Worm (Caenorhabditis elegans) whole organism, early embryonic: ENCODE data around the gene frpr-4.

Source experiments
- B0310.2 ChIP-seq: sonication (generic microtip); optimal IDR thresholded peaks from 2 replicates; lab custom pipeline; 2016; ENCODE audit warnings: mild to moderate bottlenecking, missing genetic modification characterization, missing compliant biosample characterization
- F13C5.2 ChIP-seq: sonication (generic microtip); optimal IDR thresholded peaks from 2 replicates; lab custom pipeline; 2017; ENCODE audit warnings: mild to moderate bottlenecking, missing genetic modification characterization, inconsistent platforms, missing compliant biosample characterization
- aly-1 ChIP-seq: sonication (generic microtip); optimal IDR thresholded peaks from 2 replicates; lab custom pipeline; 2016; ENCODE audit warnings: missing genetic modification characterization, missing compliant biosample characterization
- ama-1 ChIP-seq: fragments of 150-350 bp; optimal IDR thresholded peaks from 2 replicates; lab custom pipeline; 2014
- ceh-13 ChIP-seq: fragments of 200-800 bp; sonication (Bioruptor generic); optimal IDR thresholded peaks from 2 replicates; lab custom pipeline; 2018; ENCODE audit warnings: mild to moderate bottlenecking, missing genetic modification characterization, missing compliant biosample characterization
- ceh-36 ChIP-seq: sonication (generic microtip); optimal IDR thresholded peaks from 2 replicates; lab custom pipeline; 2016; ENCODE audit warnings: missing genetic modification characterization, inconsistent platforms, missing compliant biosample characterization
- ets-7 ChIP-seq: sonication (generic microtip); optimal IDR thresholded peaks from 2 replicates; lab custom pipeline; 2016; ENCODE audit warnings: missing genotype, missing genetic modification characterization, missing compliant biosample characterization
- flt-1 ChIP-seq: fragments of 200-800 bp; sonication (Bioruptor generic); IDR thresholded peaks from 2 replicates; pipeline ENCODE4 v1.3.6; 2022; ENCODE audit warnings: missing genetic modification characterization, missing compliant biosample characterization
- hmbx-1 ChIP-seq: sonication (generic microtip); optimal IDR thresholded peaks from 2 replicates; lab custom pipeline; 2016; ENCODE audit warnings: mild to moderate bottlenecking, missing genetic modification characterization, missing compliant biosample characterization
- hmg-4 ChIP-seq: fragments of 200-800 bp; sonication (Bioruptor generic); optimal IDR thresholded peaks from 2 replicates; lab custom pipeline; 2018; ENCODE audit warnings: mild to moderate bottlenecking, missing genetic modification characterization, missing compliant biosample characterization
- hnd-1 ChIP-seq: sonication (generic microtip); optimal IDR thresholded peaks from 2 replicates; lab custom pipeline; 2016; ENCODE audit warnings: missing genetic modification characterization, missing compliant biosample characterization
- pes-1 ChIP-seq: fragments of 200-800 bp; sonication (Bioruptor generic); IDR thresholded peaks from 2 replicates; pipeline ENCODE4 v1.3.6; 2022; ENCODE audit warnings: missing genetic modification reagents, missing genetic modification characterization, missing compliant biosample characterization
- scrt-1 ChIP-seq: fragments of 200-800 bp; sonication (Bioruptor generic); IDR thresholded peaks from 2 replicates; pipeline ENCODE4 v1.3.6; 2022; ENCODE audit warnings: missing genetic modification characterization, missing compliant biosample characterization
- sea-1 ChIP-seq: fragments of 200-800 bp; sonication (Bioruptor generic); conservative IDR thresholded peaks from 2 replicates; pipeline ENCODE4 v1.3.6; 2022; ENCODE audit warnings: missing genetic modification characterization, missing compliant biosample characterization
- tbx-11 ChIP-seq: fragments of 200-800 bp; sonication (Bioruptor generic); IDR thresholded peaks from 2 replicates; pipeline ENCODE4 v1.3.6; 2022; ENCODE audit warnings: missing genetic modification characterization, missing compliant biosample characterization
- tbx-37 ChIP-seq: fragments of 200-800 bp; sonication (Bioruptor generic); conservative IDR thresholded peaks from 2 replicates; pipeline ENCODE4 v1.3.6; 2022; ENCODE audit warnings: missing genetic modification reagents, missing genetic modification characterization, missing compliant biosample characterization
- tra-4 ChIP-seq: sonication (generic microtip); optimal IDR thresholded peaks from 2 replicates; lab custom pipeline; 2017; ENCODE audit warnings: missing genetic modification characterization, missing compliant biosample characterization

The frpr-4 gene

ce11 chrII:5235758-5236157, 19.6 kb downstream of the frpr-4 start, which contains the start of gene pho-1:
TSS of gene pho-1 (minus strand) at chrII:5235846.
- TF ChIP-seq tra-4 (no peak), tbx-37 (GFP tag; lab: Robert Waterston, UW) (no peak), F13C5.2 (no peak), ama-1 (lab: Kevin White, UChicago) (no peak)

- TF ChIP-seq sea-1 (no peak), hmg-4 (no peak), ets-7 (tag; lab: Kevin White, UChicago) (no peak), ceh-13 (GFP tag; lab: Kevin White, UChicago) (no peak)
Observed at ce11 chrII:5234728-5235127, 20.6 kb downstream of the frpr-4 start.

DNA sequence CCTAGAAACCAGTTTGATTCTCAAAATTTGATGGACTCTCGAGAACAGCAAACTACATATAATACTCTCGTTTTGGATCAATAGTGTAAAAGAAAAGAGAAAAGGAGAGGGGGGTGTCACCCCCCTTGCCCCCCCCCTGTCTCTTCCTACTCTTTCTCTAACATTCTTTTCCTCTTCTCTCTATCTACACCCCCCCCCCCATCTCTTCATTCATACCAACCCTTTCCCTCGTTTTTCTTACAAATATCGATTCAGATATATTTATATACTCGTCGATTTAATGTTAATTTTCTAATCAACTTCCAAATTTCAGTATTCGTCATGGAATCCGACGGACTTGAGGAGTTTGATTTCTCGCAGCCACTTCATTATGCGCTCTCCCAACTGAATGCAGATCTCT, 24.2 kb downstream of the frpr-4 start, which contains the start of gene EGAP2.1:
TSS of gene EGAP2.1 (plus strand) at position 301 of the 400 bp plus-strand sequence.
- TF ChIP-seq tra-4 (no peak), sea-1 (no peak), ama-1 (lab: Kevin White, UChicago) (no peak), tbx-37 (GFP tag; lab: Robert Waterston, UW) (no peak), aly-1 (tag; lab: Kevin White, UChicago) (no peak), ceh-36 (tag; lab: Kevin White, UChicago) (no peak), B0310.2 (tag; lab: Kevin White, UChicago) (no peak), tbx-11 (GFP tag; lab: Robert Waterston, UW) (no peak), pes-1 (GFP tag; lab: Robert Waterston, UW) (no peak), flt-1 (GFP tag; lab: Robert Waterston, UW) (no peak), ets-7 (tag; lab: Kevin White, UChicago) (no peak), F13C5.2 (no peak), hnd-1 (tag; lab: Kevin White, UChicago) (no peak), scrt-1 (GFP tag; lab: Robert Waterston, UW) (no peak), hmg-4 (no peak), hmbx-1 (no peak), ceh-13 (GFP tag; lab: Kevin White, UChicago) (no peak)

ce11 chrII:5229596-5229995, 25.7 kb downstream of the frpr-4 start, which contains the start of gene EGAP2.2:
TSS of gene EGAP2.2 (plus strand) at chrII:5229896.
- TF ChIP-seq tbx-11 (GFP tag; lab: Robert Waterston, UW) = no peak
- TF ChIP-seq ama-1 (lab: Kevin White, UChicago) = no peak
- no peak for TF ChIP-seq ets-7 (tag; lab: Kevin White, UChicago)
- no peak for TF ChIP-seq flt-1 (GFP tag; lab: Robert Waterston, UW)
- TF ChIP-seq F13C5.2 = no peak
- no peak for TF ChIP-seq hmbx-1
- TF ChIP-seq ceh-13 (GFP tag; lab: Kevin White, UChicago) = no peak
- TF ChIP-seq tra-4 = no peak
- TF ChIP-seq scrt-1 (GFP tag; lab: Robert Waterston, UW) = no peak
- TF ChIP-seq sea-1 = no peak
- no peak for TF ChIP-seq hnd-1 (tag; lab: Kevin White, UChicago)
- no peak for TF ChIP-seq hmg-4
- TF ChIP-seq ceh-36 (tag; lab: Kevin White, UChicago) = no peak
- TF ChIP-seq tbx-37 (GFP tag; lab: Robert Waterston, UW) = no peak
- no peak for TF ChIP-seq pes-1 (GFP tag; lab: Robert Waterston, UW)
- TF ChIP-seq B0310.2 (tag; lab: Kevin White, UChicago) = no peak
- TF ChIP-seq aly-1 (tag; lab: Kevin White, UChicago) = no peak

DNA sequence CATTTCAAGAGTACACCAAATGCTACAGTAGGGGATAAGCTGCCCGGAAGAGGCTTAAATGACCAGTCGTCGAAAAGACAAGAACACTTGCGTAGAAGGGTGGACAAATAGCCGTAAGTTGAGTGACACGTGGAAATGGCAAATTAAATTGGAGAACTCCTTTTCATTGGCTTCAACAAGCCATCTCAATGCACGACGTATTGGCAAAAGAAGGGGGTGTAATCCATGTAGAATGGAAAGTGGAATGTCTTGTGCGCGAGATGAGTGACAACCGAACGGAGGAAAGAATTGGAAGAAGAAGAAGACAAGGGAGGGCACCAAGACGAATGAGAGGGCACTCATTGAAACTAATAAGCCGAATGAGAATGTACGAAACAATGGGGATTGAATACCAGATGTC, 26.7 kb downstream of the frpr-4 start:
- peak; percentile 46 for TF ChIP-seq hmg-4
- no peak for TF ChIP-seq ceh-13 (GFP tag; lab: Kevin White, UChicago)

DNA sequence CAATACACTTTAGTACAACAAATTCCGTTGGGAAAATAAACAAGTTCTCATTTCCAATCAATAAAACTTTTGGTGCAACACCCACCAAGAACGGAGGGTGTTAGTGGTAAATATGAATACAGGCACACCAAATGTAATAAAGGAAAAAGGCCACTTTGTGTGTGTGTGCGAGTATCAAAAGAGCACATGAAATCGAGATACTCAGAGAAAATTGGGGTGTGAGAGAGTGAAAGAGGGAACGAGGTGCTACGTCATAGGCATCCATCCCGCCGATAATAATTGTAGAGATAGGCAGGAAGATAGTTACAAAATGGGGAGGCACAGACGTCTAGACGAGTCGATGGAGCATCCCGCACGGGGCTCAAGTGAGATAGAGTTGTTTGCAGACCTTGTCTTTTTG, 27.6 kb downstream of the frpr-4 start:
- TF ChIP-seq tbx-37 (GFP tag; lab: Robert Waterston, UW) (no peak), hmg-4 (peak; percentile 48), ama-1 (lab: Kevin White, UChicago) (no peak)

DNA sequence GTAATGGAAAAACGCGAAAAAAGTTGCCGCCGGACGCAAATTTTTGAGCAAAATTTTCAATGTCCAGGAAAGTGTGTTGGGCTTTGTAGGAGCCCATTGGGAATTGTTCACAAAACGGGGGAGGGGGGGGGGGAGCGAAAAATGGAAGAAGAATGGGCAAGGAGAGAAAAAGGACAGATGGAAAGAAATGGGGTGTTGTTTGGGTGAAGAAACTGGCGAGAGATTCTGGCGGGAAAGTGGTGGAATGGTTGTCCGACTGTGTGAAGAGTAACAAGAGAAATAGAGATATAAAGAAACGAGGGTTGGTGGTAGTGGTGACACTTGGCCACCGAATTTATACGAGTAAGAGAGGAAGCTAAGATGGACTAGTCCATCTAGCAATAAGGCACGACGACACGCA, 29.0 kb downstream of the frpr-4 start:
- no peak for TF ChIP-seq scrt-1 (GFP tag; lab: Robert Waterston, UW)
- TF ChIP-seq F13C5.2 = peak; percentile 4
- TF ChIP-seq hmg-4 = peak; percentile 69

DNA sequence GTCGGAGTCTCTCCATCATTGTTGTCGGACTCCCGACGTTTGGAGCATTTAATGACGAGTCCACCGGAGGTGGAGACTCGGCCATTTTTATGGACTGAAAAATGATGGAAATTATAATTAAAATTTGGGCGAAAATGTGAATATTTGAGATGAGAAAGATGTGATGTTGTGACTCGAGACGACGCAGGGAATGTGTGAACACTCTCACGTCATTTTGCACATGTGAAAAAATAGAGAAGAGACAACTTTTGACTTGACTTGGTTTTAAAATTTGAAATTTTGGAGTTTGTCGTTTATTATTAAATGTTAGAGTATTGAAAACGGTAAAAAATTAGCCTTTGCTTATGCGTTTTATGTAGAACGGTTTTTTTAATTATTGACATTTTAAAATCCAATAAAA, 30.1 kb downstream of the frpr-4 start, which contains the start of gene dsh-1:
TSS of gene dsh-1 (minus strand) at position 101 of the 400 bp plus-strand sequence.
- TF ChIP-seq pes-1 (GFP tag; lab: Robert Waterston, UW) = no peak
- no peak for TF ChIP-seq tra-4
- no peak for TF ChIP-seq ceh-13 (GFP tag; lab: Kevin White, UChicago)
- no peak for TF ChIP-seq ceh-36 (tag; lab: Kevin White, UChicago)
- TF ChIP-seq sea-1 = no peak
- TF ChIP-seq hnd-1 (tag; lab: Kevin White, UChicago) = no peak
- no peak for TF ChIP-seq ama-1 (lab: Kevin White, UChicago)
- no peak for TF ChIP-seq F13C5.2
- no peak for TF ChIP-seq hmg-4
- no peak for TF ChIP-seq ets-7 (tag; lab: Kevin White, UChicago)
- no peak for TF ChIP-seq tbx-37 (GFP tag; lab: Robert Waterston, UW)
- no peak for TF ChIP-seq tbx-11 (GFP tag; lab: Robert Waterston, UW)
- TF ChIP-seq hmbx-1 = no peak
- TF ChIP-seq aly-1 (tag; lab: Kevin White, UChicago) = no peak
- no peak for TF ChIP-seq flt-1 (GFP tag; lab: Robert Waterston, UW)

DNA sequence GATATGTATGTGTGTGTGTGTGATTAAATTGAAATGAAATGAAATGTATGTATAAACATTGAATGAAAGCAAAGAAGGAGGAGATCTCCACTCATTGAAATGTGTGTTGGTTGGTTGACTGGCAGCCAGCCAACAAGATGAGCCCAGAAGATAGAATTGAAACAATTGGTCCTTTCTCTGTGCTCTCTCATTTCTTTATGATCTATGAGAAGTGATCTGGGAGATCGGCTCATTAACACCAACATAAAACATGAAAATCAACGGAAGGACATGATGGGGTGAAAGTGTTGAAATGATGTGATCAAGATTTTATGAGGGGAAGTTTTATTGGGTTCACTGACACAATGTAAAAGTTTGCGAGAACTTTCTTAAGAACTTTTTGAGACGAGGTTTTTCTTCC, 32.5 kb downstream of the frpr-4 start:
- TF ChIP-seq scrt-1 (GFP tag; lab: Robert Waterston, UW) (no peak), pes-1 (GFP tag; lab: Robert Waterston, UW) (no peak), ama-1 (lab: Kevin White, UChicago) (no peak), B0310.2 (tag; lab: Kevin White, UChicago) (no peak), hnd-1 (tag; lab: Kevin White, UChicago) (no peak), tbx-37 (GFP tag; lab: Robert Waterston, UW) (no peak), ceh-36 (tag; lab: Kevin White, UChicago) (no peak), hmbx-1 (no peak), ceh-13 (GFP tag; lab: Kevin White, UChicago) (no peak), sea-1 (no peak), tbx-11 (GFP tag; lab: Robert Waterston, UW) (no peak), flt-1 (GFP tag; lab: Robert Waterston, UW) (no peak)
